Worm (Caenorhabditis elegans) whole organism, young adult: Measurements from ENCODE around the gene F49C5.12.
A peak's percentile ranks its signal among the peaks of the same experiment; 100 is the strongest.

ENCODE experiments used
- B0035.1 ChIP-seq: sonication (generic microtip); optimal IDR thresholded peaks from 2 replicates; lab custom pipeline; 2016; ENCODE audit warnings: missing genetic modification characterization, mild to moderate bottlenecking, missing compliant biosample characterization, missing genotype, missing genetic modification reagents
- F23B12.7 ChIP-seq: sonication (generic microtip); optimal IDR thresholded peaks from 2 replicates; lab custom pipeline; 2017; ENCODE audit warnings: missing genetic modification characterization, mild to moderate bottlenecking, missing compliant biosample characterization, antibody characterized with exemption, moderate library complexity; ENCODE audit not compliant: insufficient read depth
- F33H1.4 ChIP-seq: fragments of 200-800 bp; sonication (Bioruptor generic); IDR thresholded peaks from 2 replicates; pipeline ENCODE4 v1.3.6; 2022; ENCODE audit warnings: missing genetic modification reagents, missing genetic modification characterization, missing compliant biosample characterization
- F49E8.2 ChIP-seq: sonication (generic microtip); optimal IDR thresholded peaks from 3 replicates; lab custom pipeline; 2017; ENCODE audit warnings: missing genetic modification characterization, mild to moderate bottlenecking, missing compliant biosample characterization, antibody characterized with exemption, moderate library complexity; ENCODE audit not compliant: insufficient read depth
- F55B11.4 ChIP-seq: sonication (generic microtip); optimal IDR thresholded peaks from 2 replicates; lab custom pipeline; 2016; ENCODE audit warnings: missing compliant biosample characterization, missing genetic modification characterization, borderline replicate concordance; ENCODE audit not compliant: insufficient read depth
- F57C9.4 ChIP-seq: sonication (generic microtip); optimal IDR thresholded peaks from 2 replicates; lab custom pipeline; 2017; ENCODE audit warnings: mild to moderate bottlenecking, missing genetic modification characterization, missing compliant biosample characterization
- K11D2.4 ChIP-seq: fragments of 200-800 bp; sonication (Bioruptor generic); IDR thresholded peaks from 2 replicates; pipeline ENCODE4 v1.3.6; 2022; ENCODE audit warnings: missing genetic modification reagents, missing genetic modification characterization, missing compliant biosample characterization
- Y95B8A.8 ChIP-seq: fragments of 200-800 bp; sonication (Bioruptor generic); IDR thresholded peaks from 2 replicates; pipeline ENCODE4 v1.3.6; 2022; ENCODE audit warnings: missing genetic modification reagents, missing genetic modification characterization, missing compliant biosample characterization
- ZK185.1 ChIP-seq: sonication (generic microtip); optimal IDR thresholded peaks from 2 replicates; lab custom pipeline; 2016; ENCODE audit warnings: mild to moderate bottlenecking, missing genetic modification characterization, missing compliant biosample characterization; ENCODE audit not compliant: poor library complexity, severe bottlenecking
- akir-1 ChIP-seq: fragments of 200-800 bp; sonication (Bioruptor generic); optimal IDR thresholded peaks from 2 replicates; lab custom pipeline; 2018; ENCODE audit warnings: mild to moderate bottlenecking, missing genetic modification characterization, moderate library complexity, missing compliant biosample characterization
- aptf-3 ChIP-seq: fragments of 200-800 bp; sonication (Bioruptor generic); IDR thresholded peaks from 2 replicates; pipeline ENCODE4 v1.3.6; 2022; ENCODE audit warnings: missing genetic modification characterization, missing compliant biosample characterization
- attf-3 ChIP-seq: fragments of 200-800 bp; sonication (Bioruptor generic); conservative IDR thresholded peaks from 2 replicates; pipeline ENCODE4 v1.3.6; 2022; ENCODE audit warnings: missing genetic modification reagents, missing genetic modification characterization, missing compliant biosample characterization
- attf-6 ChIP-seq: fragments of 200-800 bp; sonication (Bioruptor generic); IDR thresholded peaks from 2 replicates; pipeline ENCODE4 v1.3.6; 2022; ENCODE audit warnings: missing genetic modification reagents, missing genetic modification characterization, missing compliant biosample characterization
- ccch-3 ChIP-seq: fragments of 200-800 bp; sonication (Bioruptor generic); optimal IDR thresholded peaks from 2 replicates; lab custom pipeline; 2018; ENCODE audit warnings: mild to moderate bottlenecking, missing genetic modification characterization, missing compliant biosample characterization
- ceh-100 ChIP-seq: fragments of 200-800 bp; sonication (Bioruptor generic); IDR thresholded peaks from 2 replicates; pipeline ENCODE4 v1.3.6; 2022; ENCODE audit warnings: missing genetic modification reagents, missing genetic modification characterization, missing compliant biosample characterization
- efl-1 ChIP-seq: fragments of 150-350 bp; optimal IDR thresholded peaks from 2 replicates; lab custom pipeline; 2014; ENCODE audit warnings: missing biosample characterization, missing genetic modification reagents, missing genetic modification characterization
- egl-18 ChIP-seq: fragments of 200-800 bp; sonication (Bioruptor generic); IDR thresholded peaks from 2 replicates; pipeline ENCODE4 v1.3.6; 2022; ENCODE audit warnings: missing genetic modification reagents, missing genetic modification characterization, missing compliant biosample characterization
- egrh-3 ChIP-seq: fragments of 200-800 bp; sonication (Bioruptor generic); IDR thresholded peaks from 2 replicates; pipeline ENCODE4 v1.3.6; 2022; ENCODE audit warnings: missing genetic modification reagents, missing genetic modification characterization, missing compliant biosample characterization
- ets-4 ChIP-seq: fragments of 200-800 bp; sonication (Bioruptor generic); optimal IDR thresholded peaks from 2 replicates; lab custom pipeline; 2018; ENCODE audit warnings: mild to moderate bottlenecking, missing genetic modification characterization, missing compliant biosample characterization
- hrde-1 ChIP-seq: sonication (generic microtip); optimal IDR thresholded peaks from 2 replicates; lab custom pipeline; 2016; ENCODE audit warnings: missing genetic modification characterization, mild to moderate bottlenecking, missing compliant biosample characterization, moderate library complexity, missing genotype, missing genetic modification reagents, borderline replicate concordance
- hsf-1 ChIP-seq: fragments of 200-800 bp; sonication (Bioruptor generic); IDR thresholded peaks from 2 replicates; pipeline ENCODE4 v1.3.6; 2022; ENCODE audit warnings: missing genetic modification reagents, missing genetic modification characterization, missing compliant biosample characterization
- lin-26 ChIP-seq: fragments of 200-800 bp; sonication (Bioruptor generic); IDR thresholded peaks from 2 replicates; pipeline ENCODE4 v1.3.6; 2022; ENCODE audit warnings: missing genetic modification reagents, missing genetic modification characterization, missing compliant biosample characterization
- lin-35 ChIP-seq, 3 experiments: fragments of 150-350 bp in 2 of 3; sonication (generic microtip) in 1 of 3; optimal IDR thresholded peaks; 2 replicates each; lab custom pipeline; 2014 to 2018; ENCODE audit warnings: missing biosample characterization in 3 of 3, missing genetic modification characterization in 3 of 3, missing genetic modification reagents in 3 of 3
- lsy-27 ChIP-seq: sonication (generic microtip); optimal IDR thresholded peaks from 2 replicates; lab custom pipeline; 2017; ENCODE audit warnings: missing genetic modification characterization, mild to moderate bottlenecking, missing compliant biosample characterization, antibody characterized with exemption, missing genotype, borderline replicate concordance; ENCODE audit not compliant: insufficient read depth
- madf-10 ChIP-seq: sonication (generic microtip); optimal IDR thresholded peaks from 2 replicates; lab custom pipeline; 2016; ENCODE audit warnings: mild to moderate bottlenecking, missing genetic modification characterization, missing compliant biosample characterization
- madf-6 ChIP-seq: fragments of 200-800 bp; sonication (Bioruptor generic); IDR thresholded peaks from 2 replicates; pipeline ENCODE4 v1.3.6; 2022; ENCODE audit warnings: missing genetic modification reagents, missing genetic modification characterization, missing compliant biosample characterization
- mcd-1 ChIP-seq: fragments of 200-800 bp; sonication (Bioruptor generic); IDR thresholded peaks from 2 replicates; pipeline ENCODE4 v1.3.6; 2022; ENCODE audit warnings: missing genetic modification reagents, missing genetic modification characterization, missing compliant biosample characterization
- mxl-1 ChIP-seq: sonication (generic microtip); optimal IDR thresholded peaks from 2 replicates; lab custom pipeline; 2016; ENCODE audit warnings: missing genetic modification characterization, missing compliant biosample characterization
- nfya-1 ChIP-seq: sonication (generic microtip); optimal IDR thresholded peaks from 2 replicates; lab custom pipeline; 2017; ENCODE audit warnings: antibody characterized with exemption, missing compliant biosample characterization, missing genetic modification characterization, borderline replicate concordance; ENCODE audit not compliant: insufficient read depth
- nfyb-1 ChIP-seq: fragments of 200-800 bp; sonication (Bioruptor generic); IDR thresholded peaks from 2 replicates; pipeline ENCODE4 v1.3.6; 2022; ENCODE audit warnings: missing genetic modification reagents, missing genetic modification characterization, missing compliant biosample characterization
- nhr-120 ChIP-seq: fragments of 200-800 bp; sonication (Bioruptor generic); IDR thresholded peaks from 2 replicates; pipeline ENCODE4 v1.3.6; 2022; ENCODE audit warnings: missing genetic modification characterization, missing compliant biosample characterization
- nhr-90 ChIP-seq: sonication (generic microtip); optimal IDR thresholded peaks from 2 replicates; lab custom pipeline; 2016; ENCODE audit warnings: missing genotype, mild to moderate bottlenecking, missing genetic modification characterization, missing compliant biosample characterization
- pha-4 ChIP-seq: fragments of 150-350 bp; sonication (generic microtip); optimal IDR thresholded peaks from 2 replicates; lab custom pipeline; 2014; ENCODE audit warnings: missing biosample characterization, missing genetic modification reagents, missing genetic modification characterization
- repo-1 ChIP-seq: sonication (generic microtip); optimal IDR thresholded peaks from 2 replicates; lab custom pipeline; 2017; ENCODE audit warnings: mild to moderate bottlenecking, missing genetic modification characterization, missing compliant biosample characterization
- sea-2 ChIP-seq: fragments of 200-800 bp; sonication (Bioruptor generic); IDR thresholded peaks from 2 replicates; pipeline ENCODE4 v1.3.6; 2022; ENCODE audit warnings: missing genetic modification characterization, missing compliant biosample characterization
- snpc-3.4 ChIP-seq: sonication (generic microtip); optimal IDR thresholded peaks from 2 replicates; lab custom pipeline; 2017; ENCODE audit warnings: missing genetic modification characterization, mild to moderate bottlenecking, missing compliant biosample characterization, antibody characterized with exemption, moderate library complexity, missing genotype, missing genetic modification reagents
- sptf-2 ChIP-seq: fragments of 200-800 bp; sonication (Bioruptor generic); optimal IDR thresholded peaks from 2 replicates; lab custom pipeline; 2018; ENCODE audit warnings: mild to moderate bottlenecking, missing genetic modification characterization, missing compliant biosample characterization
- tbp1 ChIP-seq: fragments of 200-800 bp; sonication (Bioruptor generic); optimal IDR thresholded peaks from 2 replicates; lab custom pipeline; 2018; ENCODE audit warnings: mild to moderate bottlenecking, missing genetic modification characterization, missing compliant biosample characterization
- tbx-9 ChIP-seq: sonication (generic microtip); optimal IDR thresholded peaks from 2 replicates; lab custom pipeline; 2016; ENCODE audit warnings: borderline replicate concordance, missing genetic modification characterization, inconsistent platforms, missing compliant biosample characterization
- unc-62 ChIP-seq: fragments of 150-350 bp; optimal IDR thresholded peaks from 2 replicates; lab custom pipeline; 2014; ENCODE audit warnings: missing biosample characterization, missing genetic modification reagents, missing genetic modification characterization
- zfh-2 ChIP-seq: fragments of 200-800 bp; sonication (Bioruptor generic); conservative IDR thresholded peaks from 2 replicates; pipeline ENCODE4 v1.3.6; 2022; ENCODE audit warnings: missing genetic modification reagents, missing genetic modification characterization, missing compliant biosample characterization
- zim-3 ChIP-seq: sonication (generic microtip); optimal IDR thresholded peaks from 2 replicates; lab custom pipeline; 2017; ENCODE audit warnings: mild to moderate bottlenecking, missing genetic modification characterization, moderate library complexity, missing compliant biosample characterization
- ztf-18 ChIP-seq: sonication (generic microtip); optimal IDR thresholded peaks from 2 replicates; lab custom pipeline; 2016; ENCODE audit warnings: missing genotype, mild to moderate bottlenecking, missing genetic modification characterization, missing compliant biosample characterization
- ztf-22 ChIP-seq: fragments of 200-800 bp; sonication (Bioruptor generic); optimal IDR thresholded peaks from 2 replicates; lab custom pipeline; 2018; ENCODE audit warnings: mild to moderate bottlenecking, missing genetic modification characterization, moderate library complexity, missing compliant biosample characterization
- ztf-25 ChIP-seq: fragments of 200-800 bp; sonication (Bioruptor generic); IDR thresholded peaks from 2 replicates; pipeline ENCODE4 v1.3.6; 2022; ENCODE audit warnings: missing genetic modification reagents, missing genetic modification characterization, missing compliant biosample characterization
- ztf-26 ChIP-seq: sonication (generic microtip); optimal IDR thresholded peaks from 2 replicates; lab custom pipeline; 2017; ENCODE audit warnings: missing genetic modification characterization, missing compliant biosample characterization
- ztf-28 ChIP-seq: fragments of 200-800 bp; sonication (Bioruptor generic); IDR thresholded peaks from 2 replicates; pipeline ENCODE4 v1.3.6; 2022; ENCODE audit warnings: missing genetic modification reagents, missing genetic modification characterization, missing compliant biosample characterization
- ztf-6 ChIP-seq: fragments of 200-800 bp; sonication (Bioruptor generic); IDR thresholded peaks from 2 replicates; pipeline ENCODE4 v1.3.6; 2022; ENCODE audit warnings: missing genetic modification reagents, missing genetic modification characterization, missing compliant biosample characterization

The F49C5.12 gene

DNA sequence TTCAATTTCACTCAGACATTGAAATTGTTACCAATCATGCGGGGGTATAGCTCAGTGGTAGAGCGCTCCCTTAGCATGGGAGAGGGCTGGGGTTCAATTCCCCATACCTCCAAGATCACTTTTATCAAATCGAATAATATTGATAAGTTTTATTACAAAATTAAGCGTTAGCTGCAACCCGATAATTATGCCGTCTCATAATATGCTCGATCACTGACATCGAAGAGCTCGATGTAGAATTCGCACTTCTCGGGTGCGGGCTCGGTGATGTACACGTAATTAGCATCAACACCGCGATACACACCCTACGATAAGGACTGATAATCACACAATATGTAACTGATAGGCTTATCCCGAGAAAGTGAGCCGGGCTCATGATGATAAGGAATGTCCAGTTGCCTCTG, 17.5 kb downstream of the F49C5.12 start (continued):
- peak; percentile 67 for TF ChIP-seq hrde-1 (tag; lab: Kevin White, UChicago)
- peak; percentile 54 for TF ChIP-seq snpc-3.4 (tag; lab: Kevin White, UChicago)
- no peak for TF ChIP-seq sptf-2 (GFP tag; lab: Kevin White, UChicago)
- TF ChIP-seq F33H1.4, result no peak
- TF ChIP-seq F49E8.2 (tag; lab: Kevin White, UChicago), result peak; percentile 11
- TF ChIP-seq ceh-100 (GFP tag; lab: Robert Waterston, UW), result 0 out of 2 replicates have a peak, but pooled peaks have one; percentile 24
- no peak for TF ChIP-seq attf-6 (GFP tag; lab: Robert Waterston, UW)
- TF ChIP-seq ztf-18 (tag; lab: Kevin White, UChicago), result peak; percentile 42
- no peak for TF ChIP-seq ccch-3 (GFP tag; lab: Kevin White, UChicago)
- TF ChIP-seq tbx-9 (tag; lab: Kevin White, UChicago), result no peak
- no peak for TF ChIP-seq B0035.1 (tag; lab: Kevin White, UChicago)
- no peak for TF ChIP-seq lin-35 (GFP tag; optimal IDR thresholded peaks at IDR 0.05; lab: Kevin White, UChicago)
- no peak for TF ChIP-seq ets-4
- TF ChIP-seq ztf-26 (tag; lab: Kevin White, UChicago), result no peak
- TF ChIP-seq sea-2 (GFP tag; lab: Robert Waterston, UW), result no peak
- no peak for TF ChIP-seq ztf-28 (GFP tag; lab: Robert Waterston, UW)
- TF ChIP-seq F57C9.4 (tag; lab: Kevin White, UChicago), result no peak
- peak; percentile 36; the same call in 1 of the 2 replicates for TF ChIP-seq ztf-25 (GFP tag; lab: Robert Waterston, UW)
- peak; percentile 45 for TF ChIP-seq repo-1
- peak; percentile 41 for TF ChIP-seq madf-6 (GFP tag; lab: Robert Waterston, UW)
- TF ChIP-seq mxl-1 (tag; lab: Kevin White, UChicago), result peak; percentile 34
- TF ChIP-seq madf-10, result peak; percentile 37
- peak; percentile 67 for TF ChIP-seq nhr-90
- TF ChIP-seq egrh-3 (GFP tag; lab: Robert Waterston, UW), result no peak
- TF ChIP-seq efl-1 (GFP tag; lab: Kevin White, UChicago), result peak; percentile 21
- no peak for TF ChIP-seq attf-3 (GFP tag; lab: Robert Waterston, UW)
- TF ChIP-seq ztf-22 (GFP tag; lab: Kevin White, UChicago), result no peak
- no peak for TF ChIP-seq mcd-1 (GFP tag; lab: Robert Waterston, UW)
- no peak for TF ChIP-seq F23B12.7 (tag; lab: Kevin White, UChicago)
- TF ChIP-seq nhr-120 (GFP tag; lab: Robert Waterston, UW), result no peak; the same call in 1 of the 2 replicates
- no peak for TF ChIP-seq pha-4 (tag; lab: Kevin White, UChicago)
- TF ChIP-seq K11D2.4 (GFP tag; lab: Robert Waterston, UW), result no peak
- no peak for TF ChIP-seq unc-62
- TF ChIP-seq hsf-1, result no peak
- no peak for TF ChIP-seq F55B11.4 (tag; lab: Kevin White, UChicago)
- peak; percentile 35 for TF ChIP-seq zim-3
- TF ChIP-seq tbp1 (GFP tag; lab: Kevin White, UChicago), result peak; percentile 84
- TF ChIP-seq akir-1, result no peak
- no peak for TF ChIP-seq egl-18 (GFP tag; lab: Robert Waterston, UW)
- TF ChIP-seq nfyb-1 (GFP tag; lab: Robert Waterston, UW), result peak; percentile 72
- no peak for TF ChIP-seq aptf-3 (GFP tag; lab: Robert Waterston, UW)
- TF ChIP-seq nfya-1 (tag; lab: Kevin White, UChicago), result no peak
- TF ChIP-seq ztf-6 (GFP tag; lab: Robert Waterston, UW), result no peak
- TF ChIP-seq lsy-27 (tag; lab: Kevin White, UChicago), result no peak
- TF ChIP-seq Y95B8A.8 (GFP tag; lab: Robert Waterston, UW), result no peak
- peak; percentile 90 for TF ChIP-seq lin-26 (GFP tag; lab: Robert Waterston, UW)
- TF ChIP-seq zfh-2 (GFP tag; lab: Robert Waterston, UW), result no peak
- TF ChIP-seq ZK185.1, result peak; percentile 48
